Fruit fly (Drosophila melanogaster) whole organism, embryonic: ENCODE data around the gene Lst8.
A peak's percentile ranks its signal among the peaks of the same experiment; 100 is the strongest.

Experiments
- Ada2b ChIP-seq: fragments of 200-800 bp; sonication (Bioruptor generic); IDR thresholded peaks from 2 replicates; pipeline ENCODE4 v1.3.6; 2022; ENCODE audit warnings: missing biosample characterization, missing genetic modification characterization
- CG10267 ChIP-seq: fragments of 200-800 bp; sonication (Bioruptor generic); optimal IDR thresholded peaks from 2 replicates; lab custom pipeline; 2018; ENCODE audit warnings: missing biosample characterization, mild to moderate bottlenecking, missing genetic modification characterization, moderate library complexity
- CG10366 ChIP-seq: fragments of 200-800 bp; sonication (Bioruptor generic); IDR thresholded peaks from 2 replicates; pipeline ENCODE4 v1.3.6; 2022; ENCODE audit warnings: missing biosample characterization, missing genetic modification characterization
- CG10654 ChIP-seq: fragments of 200-800 bp; sonication (Bioruptor generic); optimal IDR thresholded peaks from 2 replicates; lab custom pipeline; 2016; ENCODE audit warnings: missing biosample characterization, missing genetic modification characterization
- CG10959 ChIP-seq: fragments of 200-800 bp; sonication (Bioruptor generic); IDR thresholded peaks from 2 replicates; pipeline ENCODE4 v1.3.6; 2022; ENCODE audit warnings: missing biosample characterization, missing genetic modification characterization
- CG12391 ChIP-seq: fragments of 200-800 bp; sonication (Bioruptor generic); optimal IDR thresholded peaks from 3 replicates; lab custom pipeline; 2018; ENCODE audit warnings: missing biosample characterization, mild to moderate bottlenecking, missing genetic modification characterization, moderate library complexity
- CG14710 ChIP-seq: fragments of 200-800 bp; sonication (Bioruptor generic); optimal IDR thresholded peaks from 3 replicates; lab custom pipeline; 2019; ENCODE audit warnings: missing biosample characterization, mild to moderate bottlenecking, missing genetic modification characterization, moderate library complexity
- CG1602 ChIP-seq: fragments of 200-800 bp; sonication (Bioruptor generic); optimal IDR thresholded peaks from 3 replicates; lab custom pipeline; 2016; ENCODE audit warnings: missing biosample characterization, missing genetic modification characterization
- CG1647 ChIP-seq: fragments of 200-800 bp; sonication (Bioruptor generic); optimal IDR thresholded peaks from 3 replicates; lab custom pipeline; 2016; ENCODE audit warnings: missing biosample characterization, missing genetic modification characterization
- CG16863 ChIP-seq: fragments of 200-800 bp; sonication (Bioruptor generic); optimal IDR thresholded peaks from 3 replicates; lab custom pipeline; 2016; ENCODE audit warnings: missing biosample characterization, missing genetic modification characterization
- CG17328 ChIP-seq: fragments of 200-800 bp; sonication (Bioruptor generic); IDR thresholded peaks from 2 replicates; pipeline ENCODE4 v1.3.6; 2022; ENCODE audit warnings: missing biosample characterization, missing genetic modification characterization
- CG31441 ChIP-seq: fragments of 200-800 bp; sonication (Bioruptor generic); IDR thresholded peaks from 2 replicates; pipeline ENCODE4 v1.3.6; 2022; ENCODE audit warnings: missing biosample characterization, missing genetic modification characterization
- CG33213 ChIP-seq: fragments of 200-800 bp; sonication (Bioruptor generic); optimal IDR thresholded peaks from 3 replicates; lab custom pipeline; 2016; ENCODE audit warnings: missing biosample characterization, missing genetic modification characterization
- CG3847 ChIP-seq: fragments of 200-800 bp; sonication (Bioruptor generic); IDR thresholded peaks from 2 replicates; pipeline ENCODE4 v1.3.6; 2022; ENCODE audit warnings: missing biosample characterization, missing genetic modification characterization
- CG4424 ChIP-seq: fragments of 200-800 bp; sonication (Bioruptor generic); optimal IDR thresholded peaks from 3 replicates; lab custom pipeline; 2016; ENCODE audit warnings: missing biosample characterization, missing genetic modification characterization
- CG4730 ChIP-seq: fragments of 200-800 bp; sonication (Bioruptor generic); IDR thresholded peaks from 2 replicates; pipeline ENCODE4 v1.3.6; 2022; ENCODE audit warnings: missing biosample characterization, missing genetic modification characterization
- CG8388 ChIP-seq: fragments of 200-800 bp; sonication (Bioruptor generic); optimal IDR thresholded peaks from 2 replicates; lab custom pipeline; 2019; ENCODE audit warnings: missing biosample characterization, mild to moderate bottlenecking, missing genetic modification characterization, moderate library complexity
- CG9797 ChIP-seq: fragments of 200-800 bp; sonication (Bioruptor generic); optimal IDR thresholded peaks from 3 replicates; lab custom pipeline; 2018; ENCODE audit warnings: missing biosample characterization, mild to moderate bottlenecking, missing genetic modification characterization
- Camta ChIP-seq: fragments of 200-800 bp; sonication (Bioruptor generic); optimal IDR thresholded peaks from 2 replicates; lab custom pipeline; 2016; ENCODE audit warnings: missing biosample characterization, missing genetic modification characterization
- HLH3B ChIP-seq: fragments of 200-800 bp; sonication (Bioruptor generic); IDR thresholded peaks from 2 replicates; pipeline ENCODE4 v1.3.6; 2022; ENCODE audit warnings: missing biosample characterization, missing genetic modification characterization
- Kr ChIP-seq: fragments of 200-800 bp; sonication (Bioruptor generic); optimal IDR thresholded peaks from 2 replicates; lab custom pipeline; 2017; ENCODE audit warnings: missing biosample characterization, mild to moderate bottlenecking, missing genetic modification characterization
- Mad ChIP-seq: fragments of 200-800 bp; sonication (Bioruptor generic); optimal IDR thresholded peaks from 2 replicates; lab custom pipeline; 2016; ENCODE audit warnings: missing biosample characterization, missing genetic modification characterization
- Nf-YB ChIP-seq: fragments of 200-800 bp; sonication (Bioruptor generic); optimal IDR thresholded peaks from 3 replicates; lab custom pipeline; 2019; ENCODE audit warnings: missing biosample characterization, mild to moderate bottlenecking, missing genetic modification characterization, moderate library complexity
- Oli ChIP-seq: fragments of 200-800 bp; sonication (Bioruptor generic); optimal IDR thresholded peaks from 2 replicates; lab custom pipeline; 2018; ENCODE audit warnings: missing biosample characterization, mild to moderate bottlenecking, missing genetic modification characterization, moderate library complexity
- PHDP ChIP-seq: fragments of 200-800 bp; sonication (Bioruptor generic); optimal IDR thresholded peaks from 3 replicates; lab custom pipeline; 2018; ENCODE audit warnings: missing biosample characterization, mild to moderate bottlenecking, missing genetic modification characterization, moderate library complexity
- Sox100B ChIP-seq: fragments of 200-800 bp; sonication (Bioruptor generic); optimal IDR thresholded peaks from 3 replicates; lab custom pipeline; 2018; ENCODE audit warnings: missing biosample characterization, mild to moderate bottlenecking, missing genetic modification characterization
- Spps ChIP-seq: fragments of 200-800 bp; sonication (Bioruptor generic); optimal IDR thresholded peaks from 2 replicates; lab custom pipeline; 2018; ENCODE audit warnings: missing biosample characterization, mild to moderate bottlenecking, missing genetic modification characterization
- Xrp1 ChIP-seq: fragments of 200-800 bp; sonication (Bioruptor generic); IDR thresholded peaks from 2 replicates; pipeline ENCODE4 v1.3.6; 2022; ENCODE audit warnings: missing biosample characterization, missing genetic modification characterization
- chif ChIP-seq, 2 experiments: fragments of 200-800 bp; sonication (Bioruptor generic); optimal IDR thresholded peaks; 3 replicates each; lab custom pipeline; 2016; ENCODE audit warnings: missing biosample characterization in 2 of 2, missing genetic modification characterization in 2 of 2
- eyg ChIP-seq: fragments of 200-800 bp; sonication (Bioruptor generic); optimal IDR thresholded peaks from 3 replicates; lab custom pipeline; 2016; ENCODE audit warnings: missing biosample characterization, missing genetic modification characterization
- grau ChIP-seq: fragments of 200-800 bp; optimal IDR thresholded peaks from 3 replicates; lab custom pipeline; 2019; ENCODE audit warnings: missing biosample characterization, mild to moderate bottlenecking, missing genetic modification characterization, moderate library complexity
- ind ChIP-seq: fragments of 200-800 bp; sonication (Bioruptor generic); optimal IDR thresholded peaks from 3 replicates; lab custom pipeline; 2016; ENCODE audit warnings: missing biosample characterization, missing genetic modification characterization
- jumu ChIP-seq: fragments of 200-800 bp; sonication (Bioruptor generic); optimal IDR thresholded peaks from 3 replicates; lab custom pipeline; 2016; ENCODE audit warnings: missing biosample characterization, missing genetic modification characterization
- lmd ChIP-seq: fragments of 200-800 bp; sonication (Bioruptor generic); IDR thresholded peaks from 2 replicates; pipeline ENCODE4 v1.3.6; 2022; ENCODE audit warnings: missing biosample characterization, missing genetic modification characterization
- maf-S ChIP-seq: fragments of 200-800 bp; sonication (Bioruptor generic); optimal IDR thresholded peaks from 2 replicates; lab custom pipeline; 2016; ENCODE audit warnings: missing biosample characterization, missing genetic modification characterization
- nmo ChIP-seq: fragments of 200-800 bp; sonication (Bioruptor generic); optimal IDR thresholded peaks from 2 replicates; lab custom pipeline; 2018; ENCODE audit warnings: missing biosample characterization, mild to moderate bottlenecking, missing genetic modification characterization, moderate library complexity
- nom ChIP-seq: fragments of 200-800 bp; sonication (Bioruptor generic); optimal IDR thresholded peaks from 2 replicates; lab custom pipeline; 2017; ENCODE audit warnings: missing biosample characterization, missing genetic modification characterization, mild to moderate bottlenecking, moderate library complexity, missing genetic modification reagents
- otp ChIP-seq: fragments of 200-800 bp; sonication (Bioruptor generic); IDR thresholded peaks from 3 replicates; pipeline ENCODE4, ENCODE4 v1.3.6; 2022; ENCODE audit warnings: missing biosample characterization, missing genetic modification characterization
- pan ChIP-seq, 4 experiments: fragments of >200 bp in 3 of 4; fragments of 200-800 bp in 1 of 4; sonication (Bioruptor generic) in 1 of 4; optimal IDR thresholded peaks in 3 of 4; IDR thresholded peaks in 1 of 4; 2 replicates each; pipeline versions ENCODE4 v1.3.6 to Lab custom; 2017 to 2022; ENCODE audit warnings: missing biosample characterization in 2 of 4, missing genetic modification characterization in 2 of 4, mixed read lengths in 1 of 4
- peb ChIP-seq: fragments of 200-800 bp; sonication (Bioruptor generic); IDR thresholded peaks from 2 replicates; pipeline ENCODE4 v1.3.6; 2022; ENCODE audit warnings: missing biosample characterization, missing genetic modification characterization
- ranshi ChIP-seq: fragments of 200-800 bp; sonication (Bioruptor generic); IDR thresholded peaks from 2 replicates; pipeline ENCODE4 v1.3.6; 2022; ENCODE audit warnings: missing biosample characterization, missing genetic modification characterization
- repo ChIP-seq: fragments of 200-800 bp; sonication (Bioruptor generic); optimal IDR thresholded peaks from 2 replicates; lab custom pipeline; 2016; ENCODE audit warnings: missing biosample characterization, missing genetic modification characterization
- sc ChIP-seq, 3 experiments: fragments of >200 bp in 2 of 3; fragments of 200-800 bp in 1 of 3; sonication (Bioruptor generic) in 1 of 3; optimal IDR thresholded peaks; 2 replicates in 2 of 3; 3 replicates in 1 of 3; lab custom pipeline; 2017; ENCODE audit warnings: mild to moderate bottlenecking in 1 of 3, missing biosample characterization in 1 of 3, missing genetic modification characterization in 1 of 3, missing genetic modification reagents in 1 of 3
- sens ChIP-seq: fragments of 200-800 bp; sonication (Bioruptor generic); peaks from one replicate; lab custom pipeline; 2016; ENCODE audit warnings: missing biosample characterization, missing genetic modification characterization
- sim ChIP-seq: fragments of 200-800 bp; sonication (Bioruptor generic); IDR thresholded peaks from 2 replicates; pipeline ENCODE4 v1.3.6; 2022; ENCODE audit warnings: missing biosample characterization, missing genetic modification characterization
- sisA ChIP-seq: fragments of 200-800 bp; sonication (Bioruptor generic); IDR thresholded peaks from 2 replicates; pipeline ENCODE4 v1.3.6; 2022; ENCODE audit warnings: missing biosample characterization, missing genetic modification characterization
- stc ChIP-seq: fragments of 200-800 bp; sonication (Bioruptor generic); IDR thresholded peaks from 2 replicates; pipeline ENCODE4 v1.3.6; 2022; ENCODE audit warnings: missing biosample characterization, missing genetic modification characterization
- tio ChIP-seq: fragments of 200-800 bp; sonication (Bioruptor generic); optimal IDR thresholded peaks from 2 replicates; lab custom pipeline; 2017; ENCODE audit warnings: missing biosample characterization, missing genetic modification characterization, inconsistent platforms
- vvl ChIP-seq: fragments of 200-800 bp; sonication (Bioruptor generic); IDR thresholded peaks from 2 replicates; pipeline ENCODE4 v1.3.6; 2022; ENCODE audit warnings: missing biosample characterization, missing genetic modification characterization
- zen ChIP-seq: fragments of 200-800 bp; sonication (Bioruptor generic); optimal IDR thresholded peaks from 3 replicates; lab custom pipeline; 2018; ENCODE audit warnings: missing biosample characterization, mild to moderate bottlenecking, missing genetic modification characterization, moderate library complexity

Lst8 gene

dm6 chrX:9650048-9650447 is 44.3 kb upstream of the Lst8 start (continued):
- TF ChIP-seq CG1602 (GFP tag; lab: Kevin White, UChicago) (peak; percentile 45), Spps (tag; lab: Kevin White, UChicago) (peak; percentile 54), CG4730 (GFP tag; lab: Robert Waterston, UW) (no peak), CG33213 (GFP tag; lab: Kevin White, UChicago) (no peak), Camta (GFP tag; lab: Kevin White, UChicago) (peak; percentile 29), sc (optimal IDR thresholded peaks at IDR 0.05; lab: Kevin White, UChicago) (no peak), sc (GFP tag; optimal IDR thresholded peaks at IDR 0.05; lab: Kevin White, UChicago) (peak; percentile 33), maf-S (GFP tag; lab: Kevin White, UChicago) (no peak), HLH3B (GFP tag; lab: Robert Waterston, UW) (0 out of 2 replicates have a peak, but pooled peaks have one; percentile 12), sisA (GFP tag; lab: Robert Waterston, UW) (peak; percentile 37; the same call in 1 of the 2 replicates), zen (tag; lab: Kevin White, UChicago) (peak; percentile 28), CG4424 (peak; percentile 57), CG10366 (GFP tag; lab: Robert Waterston, UW) (no peak; the same call in 1 of the 2 replicates), Xrp1 (GFP tag; lab: Robert Waterston, UW) (peak; percentile 81), lmd (GFP tag; lab: Robert Waterston, UW) (peak; percentile 41; the same call in 1 of the 2 replicates), CG9797 (GFP tag; lab: Kevin White, UChicago) (no peak), sens (GFP tag; lab: Kevin White, UChicago) (peak; percentile 95), Mad (GFP tag; lab: Kevin White, UChicago) (peak; percentile 16), CG10654 (GFP tag; lab: Kevin White, UChicago) (peak; percentile 17), CG1647 (GFP tag; lab: Kevin White, UChicago) (no peak), Kr (GFP tag; lab: Kevin White, UChicago) (no peak), chif (GFP tag; optimal IDR thresholded peaks at IDR 0.05; lab: Kevin White, UChicago) (peak; percentile 2 to 68), vvl (GFP tag; lab: Robert Waterston, UW) (peak; percentile 80), pan (optimal IDR thresholded peaks at IDR 0.05; lab: Kevin White, UChicago) (no peak), pan (GFP tag; optimal IDR thresholded peaks at IDR 0.05 in 1 of 2, IDR thresholded peaks at IDR 0.05 in 1 of 2) (peak in 1 of 2 experiments; percentile 21), Ada2b (GFP tag; lab: Robert Waterston, UW) (0 out of 2 replicates have a peak, but pooled peaks have one; percentile 25), Oli (tag; lab: Kevin White, UChicago) (peak; percentile 53), Sox100B (GFP tag; lab: Kevin White, UChicago) (peak; percentile 7), ranshi (GFP tag; lab: Robert Waterston, UW) (peak; percentile 48; the same call in 1 of the 2 replicates), CG10267 (peak; percentile 57), CG31441 (GFP tag; lab: Robert Waterston, UW) (peak; percentile 45; the same call in 1 of the 2 replicates), ind (GFP tag; lab: Kevin White, UChicago) (peak; percentile 15), CG16863 (peak; percentile 8), CG17328 (GFP tag; lab: Robert Waterston, UW) (peak; percentile 77), stc (peak; percentile 46; the same call in 1 of the 2 replicates), PHDP (tag; lab: Kevin White, UChicago) (peak; percentile 36), repo (GFP tag; lab: Kevin White, UChicago) (no peak), CG14710 (peak; percentile 49), nmo (GFP tag; lab: Kevin White, UChicago) (peak; percentile 22), nom (GFP tag; lab: Kevin White, UChicago) (peak; percentile 80), eyg (GFP tag; lab: Kevin White, UChicago) (no peak), CG8388 (GFP tag; lab: Kevin White, UChicago) (peak; percentile 60), peb (peak; percentile 52; the same call in 1 of the 2 replicates), CG3847 (GFP tag; lab: Robert Waterston, UW) (no peak), tio (GFP tag; lab: Kevin White, UChicago) (peak; percentile 47), sim (GFP tag; lab: Robert Waterston, UW) (0 out of 2 replicates have a peak, but pooled peaks have one; percentile 44), CG12391 (peak; percentile 68), jumu (GFP tag; lab: Kevin White, UChicago) (no peak), Nf-YB (GFP tag; lab: Kevin White, UChicago) (peak; percentile 4), grau (peak; percentile 30), otp (GFP tag; lab: Robert Waterston, UW) (peak; percentile 66; the same call in 1 of the 3 replicates), CG10959 (peak; percentile 54)
